Fruit fly (Drosophila melanogaster): ENCODE data around the gene CG13252.

DNA sequence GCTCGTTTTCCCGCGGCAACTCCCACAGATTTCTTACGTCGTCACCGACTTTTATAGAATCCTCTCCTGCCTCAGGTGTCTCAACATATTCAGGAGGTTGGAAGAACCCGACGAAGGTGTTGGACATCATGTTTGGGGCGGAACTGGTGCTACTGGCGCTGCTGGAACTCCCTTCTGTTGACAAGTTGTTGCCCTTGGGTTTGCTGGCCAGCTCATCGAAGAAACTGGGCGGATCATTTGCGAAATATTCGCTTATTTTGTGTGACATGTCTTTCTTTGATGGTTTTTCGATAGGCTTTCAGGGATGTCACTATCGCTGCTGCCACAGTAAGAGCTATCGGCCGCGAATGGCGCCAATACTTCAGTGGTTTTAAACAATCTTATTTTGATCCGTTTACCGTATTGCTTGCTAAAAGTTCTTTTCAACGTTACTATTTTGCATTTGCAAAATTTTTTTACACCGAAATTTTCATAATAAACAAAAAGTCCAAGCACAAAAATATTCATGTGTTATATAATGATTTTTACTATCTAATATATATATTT is 57.5 kb downstream of the CG13252 start, which contains the start of gene CG11396:
- no peak for TF ChIP-seq psq (optimal IDR thresholded peaks at IDR 0.05)
- no peak for TF ChIP-seq EcR (GFP tag; optimal IDR thresholded peaks at IDR 0.05)

Measured in whole organism.